Worm (Caenorhabditis elegans): ENCODE measurements around the gene pad-2.

ce11 chrIII:10248441-10249137 lies 30.3 kb upstream of the pad-2 start, which contains the start of the genes div-1 and cor-1:
- TF ChIP-seq hlh-4 (tag; optimal IDR thresholded peaks at IDR 0.05) (no peak), ama-1 (optimal IDR thresholded peaks at IDR 0.05) (no peak)

Measured in whole organism, L1 larva.